Fruit fly (Drosophila melanogaster): Measurements from ENCODE around the gene ChT.

The ChT gene

dm6 chr3R:18658945-18659642 is 21.3 kb upstream of the ChT start, which contains the start of the genes CG31224 and CstF64 (continued):
- TF ChIP-seq Mes4 (GFP tag; optimal IDR thresholded peaks at IDR 0.05) (peak; percentile 79), Lhr (GFP tag; optimal IDR thresholded peaks at IDR 0.05) (no peak), pnt (GFP tag; optimal IDR thresholded peaks at IDR 0.05) (peak; percentile 85), CG12659 (GFP tag; optimal IDR thresholded peaks at IDR 0.05) (peak; percentile 90), Hmr (GFP tag; optimal IDR thresholded peaks at IDR 0.05) (peak; percentile 89), BtbVII (GFP tag; optimal IDR thresholded peaks at IDR 0.05) (no peak), so (GFP tag; IDR thresholded peaks at IDR 0.05) (peak; percentile 76), gt (GFP tag; IDR thresholded peaks at IDR 0.05) (peak; percentile 41; the same call in 1 of the 2 replicates), CG10209 (GFP tag; optimal IDR thresholded peaks at IDR 0.05) (no peak), Vsx1 (GFP tag; optimal IDR thresholded peaks at IDR 0.05) (peak; percentile 22), CG10431 (GFP tag; optimal IDR thresholded peaks at IDR 0.05) (peak; percentile 46), ap (GFP tag; IDR thresholded peaks at IDR 0.05) (peak; percentile 75), CG12391 (tag; optimal IDR thresholded peaks at IDR 0.05) (peak; percentile 88), CG4854 (GFP tag; optimal IDR thresholded peaks at IDR 0.05) (peak; percentile 85), zen2 (GFP tag; IDR thresholded peaks at IDR 0.05; ENCODE audit: partially characterized antibody) (no peak), lab (GFP tag; optimal IDR thresholded peaks at IDR 0.05) (peak; percentile 90), Hr78 (GFP tag; optimal IDR thresholded peaks at IDR 0.05) (no peak), maf-S (GFP tag; optimal IDR thresholded peaks at IDR 0.05) (peak; percentile 65), CG7928 (GFP tag; optimal IDR thresholded peaks at IDR 0.05) (peak; percentile 94), CG16813 (GFP tag; IDR thresholded peaks at IDR 0.05; ENCODE audit: partially characterized antibody) (peak; percentile 34; the same call in 1 of the 3 replicates), mam (GFP tag; optimal IDR thresholded peaks at IDR 0.05) (peak; percentile 93), ara (GFP tag; IDR thresholded peaks at IDR 0.05) (peak; percentile 79), CG11696 (GFP tag; IDR thresholded peaks at IDR 0.05) (no peak; the same call in 1 of the 2 replicates), CG11247 (GFP tag; IDR thresholded peaks at IDR 0.05) (peak; percentile 80), Fer2 (tag; optimal IDR thresholded peaks at IDR 0.05) (peak; percentile 74), Hr51 (GFP tag; optimal IDR thresholded peaks at IDR 0.05) (peak in 1 of 2 experiments; percentile 89), CG17385 (GFP tag; optimal IDR thresholded peaks at IDR 0.05) (peak; percentile 98), dysf (GFP tag; IDR thresholded peaks at IDR 0.05) (peak; percentile 80), nerfin-1 (tag; optimal IDR thresholded peaks at IDR 0.05) (peak; percentile 86), repo (GFP tag; optimal IDR thresholded peaks at IDR 0.05) (peak; percentile 82), ttk (GFP tag; IDR thresholded peaks at IDR 0.05) (peak; percentile 82), Oli (tag; optimal IDR thresholded peaks at IDR 0.05) (peak; percentile 64), CG6791 (GFP tag; IDR thresholded peaks at IDR 0.05; ENCODE audit: partially characterized antibody) (no peak), CG33557 (GFP tag; optimal IDR thresholded peaks at IDR 0.05) (peak; percentile 68), CG8359 (GFP tag; optimal IDR thresholded peaks at IDR 0.05; ENCODE audit: borderline replicate concordance) (no peak), hb (GFP tag; IDR thresholded peaks at IDR 0.05; ENCODE audit: partially characterized antibody) (no peak), CG14667 (GFP tag; IDR thresholded peaks at IDR 0.05) (peak; percentile 76), CG11504 (tag; optimal IDR thresholded peaks at IDR 0.05) (no peak), caup (GFP tag; optimal IDR thresholded peaks at IDR 0.05; ENCODE audit: severe bottlenecking) (peak; percentile 86)
